Worm (Caenorhabditis elegans): ENCODE results near the gene sur-5.

DNA sequence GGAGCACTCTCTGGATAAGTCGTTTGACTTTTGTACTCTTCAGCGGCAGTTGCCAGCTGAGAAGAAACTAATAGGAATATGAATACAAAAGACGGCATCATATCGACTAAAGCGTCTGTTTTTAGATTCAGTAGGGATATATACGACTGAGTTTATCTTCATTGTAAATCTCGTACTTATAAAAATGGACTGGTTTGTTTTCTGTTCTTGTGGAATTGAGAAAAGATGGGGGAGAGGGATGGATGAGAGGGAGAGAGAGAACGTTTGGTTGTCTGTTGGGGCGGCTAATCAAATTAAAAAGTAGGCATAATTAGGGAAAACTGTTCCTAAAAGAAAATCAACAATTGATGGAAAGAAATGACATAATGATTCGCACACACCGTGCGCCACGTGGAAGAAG is 36.0 kb downstream of the sur-5 start, which contains the start of gene grd-7:
- TF ChIP-seq dmd-4 (tag; optimal IDR thresholded peaks at IDR 0.05; ENCODE audit: borderline replicate concordance) (no peak), sox-4 (tag; optimal IDR thresholded peaks at IDR 0.05) (no peak), rnt-1 (tag; optimal IDR thresholded peaks at IDR 0.05) (no peak), ceh-48 (tag; optimal IDR thresholded peaks at IDR 0.05) (no peak)
